Worm (Caenorhabditis elegans) whole organism, early embryonic: ENCODE measurements around the gene pfk-1.1.

Experiments
- F13C5.2 ChIP-seq: sonication (generic microtip); optimal IDR thresholded peaks from 2 replicates; lab custom pipeline; 2017; ENCODE audit warnings: mild to moderate bottlenecking, missing genetic modification characterization, inconsistent platforms, missing compliant biosample characterization
- ama-1 ChIP-seq: fragments of 150-350 bp; optimal IDR thresholded peaks from 2 replicates; lab custom pipeline; 2014
- ceh-36 ChIP-seq: sonication (generic microtip); optimal IDR thresholded peaks from 2 replicates; lab custom pipeline; 2016; ENCODE audit warnings: missing genetic modification characterization, inconsistent platforms, missing compliant biosample characterization
- tbx-11 ChIP-seq: fragments of 200-800 bp; sonication (Bioruptor generic); IDR thresholded peaks from 2 replicates; pipeline ENCODE4 v1.3.6; 2022; ENCODE audit warnings: missing genetic modification characterization, missing compliant biosample characterization
- tbx-37 ChIP-seq: fragments of 200-800 bp; sonication (Bioruptor generic); conservative IDR thresholded peaks from 2 replicates; pipeline ENCODE4 v1.3.6; 2022; ENCODE audit warnings: missing genetic modification reagents, missing genetic modification characterization, missing compliant biosample characterization

ce11 chrX:2933061-2933460 is 7.6 kb upstream of the pfk-1.1 start, which contains the start of gene fard-1:
- TF ChIP-seq ama-1 (lab: Kevin White, UChicago) (no peak), tbx-37 (GFP tag; lab: Robert Waterston, UW) (no peak), F13C5.2 (tag; lab: Kevin White, UChicago) (no peak), ceh-36 (no peak), tbx-11 (no peak)
